Fruit fly (Drosophila melanogaster) whole organism, pupa: ENCODE data around the gene CG7214.

Source experiments
- CG10348 ChIP-seq: fragments of 200-800 bp; sonication (Bioruptor generic); IDR thresholded peaks from 2 replicates; pipeline ENCODE4 v1.3.6; 2022; ENCODE audit warnings: missing biosample characterization, missing genetic modification characterization
- CG12605 ChIP-seq: fragments of 200-800 bp; sonication (Bioruptor generic); IDR thresholded peaks from 2 replicates; pipeline ENCODE4 v1.3.6; 2022; ENCODE audit warnings: missing biosample characterization, missing genetic modification characterization
- CG13204 ChIP-seq: fragments of 200-800 bp; sonication (Bioruptor generic); optimal IDR thresholded peaks from 2 replicates; lab custom pipeline; 2018; ENCODE audit warnings: missing biosample characterization, mild to moderate bottlenecking, missing genetic modification characterization, moderate library complexity
- CG14655 ChIP-seq: fragments of 200-800 bp; sonication (Bioruptor generic); optimal IDR thresholded peaks from 3 replicates; lab custom pipeline; 2017; ENCODE audit warnings: mild to moderate bottlenecking, missing biosample characterization, missing genetic modification reagents, missing genetic modification characterization
- CG15710 ChIP-seq: fragments of 200-800 bp; sonication (Bioruptor generic); optimal IDR thresholded peaks from 2 replicates; lab custom pipeline; 2018; ENCODE audit warnings: missing biosample characterization, mild to moderate bottlenecking, missing genetic modification characterization, moderate library complexity
- CG17806 ChIP-seq: fragments of 200-800 bp; sonication (Bioruptor generic); optimal IDR thresholded peaks from 2 replicates; lab custom pipeline; 2018; ENCODE audit warnings: missing biosample characterization, mild to moderate bottlenecking, missing genetic modification characterization, moderate library complexity
- CG32121 ChIP-seq: fragments of 200-800 bp; sonication (Bioruptor generic); IDR thresholded peaks from 2 replicates; pipeline ENCODE4 v1.3.6; 2022; ENCODE audit warnings: missing biosample characterization, missing genetic modification characterization
- CG34367 ChIP-seq: fragments of 200-800 bp; sonication (Bioruptor generic); optimal IDR thresholded peaks from 2 replicates; lab custom pipeline; 2018; ENCODE audit warnings: missing biosample characterization, mild to moderate bottlenecking, missing genetic modification characterization
- CG4496 ChIP-seq: fragments of 200-800 bp; sonication (Bioruptor generic); IDR thresholded peaks from 3 replicates; pipeline ENCODE4 v1.3.6; 2022; ENCODE audit warnings: missing biosample characterization, missing genetic modification characterization
- CG8159 ChIP-seq: fragments of 200-800 bp; sonication (Bioruptor generic); optimal IDR thresholded peaks from 3 replicates; lab custom pipeline; 2018; ENCODE audit warnings: missing biosample characterization, mild to moderate bottlenecking, missing genetic modification characterization, moderate library complexity
- CG8301 ChIP-seq: fragments of 200-800 bp; sonication (Bioruptor generic); optimal IDR thresholded peaks from 2 replicates; lab custom pipeline; 2018; ENCODE audit warnings: missing biosample characterization, mild to moderate bottlenecking, missing genetic modification characterization
- CG9948 ChIP-seq: fragments of 200-800 bp; sonication (Bioruptor generic); optimal IDR thresholded peaks from 2 replicates; lab custom pipeline; 2018; ENCODE audit warnings: missing biosample characterization, mild to moderate bottlenecking, missing genetic modification characterization, moderate library complexity
- D1 ChIP-seq: fragments of 200-800 bp; sonication (Bioruptor generic); optimal IDR thresholded peaks from 2 replicates; lab custom pipeline; 2018; ENCODE audit warnings: missing biosample characterization, mild to moderate bottlenecking, missing genetic modification characterization, moderate library complexity
- EcR ChIP-seq: fragments of 200-800 bp; sonication (Bioruptor generic); optimal IDR thresholded peaks from 3 replicates; lab custom pipeline; 2019; ENCODE audit warnings: missing biosample characterization, missing genetic modification characterization, mild to moderate bottlenecking, moderate library complexity, missing genetic modification reagents
- Ets98B ChIP-seq: fragments of 200-800 bp; sonication (Bioruptor generic); IDR thresholded peaks from 2 replicates; pipeline ENCODE4 v1.3.6; 2022; ENCODE audit warnings: missing biosample characterization, missing genetic modification characterization
- Pif1A ChIP-seq: fragments of 200-800 bp; sonication (Bioruptor generic); optimal IDR thresholded peaks from 3 replicates; lab custom pipeline; 2016; ENCODE audit warnings: missing biosample characterization, missing genetic modification characterization
- Pif1B ChIP-seq: fragments of 200-800 bp; sonication (Bioruptor generic); optimal IDR thresholded peaks from 3 replicates; lab custom pipeline; 2016; ENCODE audit warnings: missing biosample characterization, missing genetic modification characterization
- Snoo ChIP-seq: fragments of 200-800 bp; sonication (Bioruptor generic); optimal IDR thresholded peaks from 3 replicates; lab custom pipeline; 2017; ENCODE audit warnings: missing biosample characterization, mild to moderate bottlenecking, missing genetic modification characterization, inconsistent platforms
- fd96Ca ChIP-seq: fragments of 200-800 bp; sonication (Bioruptor generic); IDR thresholded peaks from 3 replicates; pipeline ENCODE4 v1.3.6; 2022; ENCODE audit warnings: missing biosample characterization, missing genetic modification characterization
- gl ChIP-seq: fragments of 200-800 bp; sonication (Bioruptor generic); optimal IDR thresholded peaks from 2 replicates; lab custom pipeline; 2018; ENCODE audit warnings: missing biosample characterization, mild to moderate bottlenecking, missing genetic modification characterization
- rn ChIP-seq: fragments of 200-800 bp; sonication (Bioruptor generic); IDR thresholded peaks from 2 replicates; pipeline ENCODE4 v1.3.6; 2022; ENCODE audit warnings: missing biosample characterization, missing genetic modification characterization

The CG7214 gene

dm6 chr2L:7744739-7745138 is at the start of gene CG7214:
Gene CG7214 (minus strand): TSS chr2L:7744839.
- TF ChIP-seq D1 (tag; lab: Kevin White, UChicago), result no peak
- no peak for TF ChIP-seq gl (tag; lab: Kevin White, UChicago)
- no peak for TF ChIP-seq rn
- no peak for TF ChIP-seq CG14655 (GFP tag; lab: Kevin White, UChicago)
- TF ChIP-seq CG9948 (tag; lab: Kevin White, UChicago), result no peak
- no peak for TF ChIP-seq CG13204
- no peak for TF ChIP-seq Ets98B (GFP tag; lab: Robert Waterston, UW)

DNA sequence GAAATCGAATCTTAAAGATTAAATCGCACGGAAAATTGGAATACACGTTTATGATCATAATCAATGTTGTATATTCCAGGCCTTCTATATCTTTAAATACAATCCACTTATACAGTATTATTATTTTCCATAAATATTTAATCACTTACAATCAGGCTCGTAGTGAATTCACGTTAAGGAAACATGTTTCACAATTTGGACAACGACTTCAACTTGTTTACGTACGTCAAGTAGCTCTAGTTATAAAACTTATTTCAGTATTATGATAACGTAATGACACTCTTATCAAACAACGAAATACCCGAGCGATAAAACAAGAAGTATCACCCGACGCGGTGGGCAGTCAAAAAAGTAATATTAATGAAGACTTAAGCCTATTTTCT is 46.7 kb upstream of the CG7214 start:
- no peak for TF ChIP-seq D1 (tag; lab: Kevin White, UChicago)
- no peak for TF ChIP-seq CG9948 (tag; lab: Kevin White, UChicago)
- TF ChIP-seq CG8159 (tag; lab: Kevin White, UChicago), result no peak
- no peak for TF ChIP-seq CG14655 (GFP tag; lab: Kevin White, UChicago)
- TF ChIP-seq CG13204, result no peak
- no peak for TF ChIP-seq CG10348 (GFP tag; lab: Robert Waterston, UW)
- TF ChIP-seq CG8301 (tag; lab: Kevin White, UChicago), result no peak
- TF ChIP-seq Snoo (tag; lab: Kevin White, UChicago), result no peak
- TF ChIP-seq Pif1A (GFP tag; lab: Kevin White, UChicago), result no peak
- no peak for TF ChIP-seq Ets98B (GFP tag; lab: Robert Waterston, UW)

DNA sequence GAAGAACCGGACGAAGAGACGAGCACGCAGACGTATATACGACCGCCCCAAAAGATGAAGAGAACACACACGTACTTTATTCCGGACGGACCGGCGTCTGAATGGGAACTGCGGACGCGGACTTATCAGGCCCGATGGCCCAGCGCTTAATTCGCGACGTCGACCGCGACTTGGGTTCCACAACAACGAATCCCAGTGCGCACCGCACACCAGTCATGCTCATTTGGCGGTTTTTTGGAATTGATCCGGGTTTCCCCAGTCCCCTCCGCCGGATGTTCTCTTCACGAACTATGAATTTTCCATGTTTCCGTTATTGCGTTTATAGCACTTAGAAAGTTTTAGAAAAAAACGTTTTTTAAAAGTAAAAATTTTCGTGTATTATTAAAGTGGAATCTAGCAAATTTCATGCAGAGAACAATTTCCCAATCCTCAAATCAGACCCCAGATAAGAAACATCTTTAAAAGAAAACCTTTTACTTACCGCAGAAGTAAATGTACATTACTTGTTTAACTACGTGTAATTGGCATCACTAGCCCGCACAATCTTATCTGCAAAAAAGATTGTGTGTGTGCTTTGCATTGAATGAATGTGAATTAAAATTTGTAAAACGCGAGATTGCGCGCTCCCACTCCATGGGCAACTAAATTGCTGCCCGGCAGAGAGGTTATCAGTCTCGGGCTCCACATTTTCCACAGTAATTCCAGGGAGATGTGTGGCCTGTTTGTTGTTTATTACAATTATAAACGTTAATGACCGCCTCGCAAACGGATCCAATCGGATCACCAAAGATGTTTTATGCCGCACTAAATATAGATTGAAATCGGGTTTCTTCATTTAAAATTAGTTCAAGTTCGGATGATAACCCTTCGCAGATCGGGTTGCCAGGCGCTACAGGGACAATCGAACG is 46.1 kb upstream of the CG7214 start, which contains the start of gene CG7149:
CG7149 (minus strand) TSS at position 110 of the 908 bp plus-strand sequence.
- peak; percentile 25 for TF ChIP-seq Snoo (tag; lab: Kevin White, UChicago)
- no peak for TF ChIP-seq CG32121 (GFP tag; lab: Robert Waterston, UW)
- TF ChIP-seq CG14655 (GFP tag; lab: Kevin White, UChicago), result peak; percentile 20
- TF ChIP-seq CG34367 (tag; lab: Kevin White, UChicago), result no peak
- TF ChIP-seq CG13204, result peak; percentile 67
- peak; percentile 37; the same call in 1 of the 3 replicates for TF ChIP-seq CG4496 (GFP tag; lab: Robert Waterston, UW)
- TF ChIP-seq CG12605, result 0 out of 2 replicates have a peak, but pooled peaks have one; percentile 11
- TF ChIP-seq CG9948 (tag; lab: Kevin White, UChicago), result no peak
- no peak for TF ChIP-seq CG15710
- no peak for TF ChIP-seq D1 (tag; lab: Kevin White, UChicago)
- TF ChIP-seq CG8159 (tag; lab: Kevin White, UChicago), result peak; percentile 46
- TF ChIP-seq Pif1A (GFP tag; lab: Kevin White, UChicago), result no peak
- TF ChIP-seq EcR (GFP tag; lab: Kevin White, UChicago), result peak; percentile 52
- TF ChIP-seq Pif1B (GFP tag; lab: Kevin White, UChicago), result no peak
- peak; percentile 13; the same call in 1 of the 3 replicates for TF ChIP-seq fd96Ca (GFP tag; lab: Robert Waterston, UW)
- no peak for TF ChIP-seq rn
- no peak for TF ChIP-seq CG8301 (tag; lab: Kevin White, UChicago)
- TF ChIP-seq CG17806 (tag; lab: Kevin White, UChicago), result no peak
- no peak; the same call in 1 of the 2 replicates for TF ChIP-seq Ets98B (GFP tag; lab: Robert Waterston, UW)
- no peak for TF ChIP-seq CG10348 (GFP tag; lab: Robert Waterston, UW)
- TF ChIP-seq gl (tag; lab: Kevin White, UChicago), result no peak
- TF ChIP-seq, all 21 proteins: peak for 8

DNA sequence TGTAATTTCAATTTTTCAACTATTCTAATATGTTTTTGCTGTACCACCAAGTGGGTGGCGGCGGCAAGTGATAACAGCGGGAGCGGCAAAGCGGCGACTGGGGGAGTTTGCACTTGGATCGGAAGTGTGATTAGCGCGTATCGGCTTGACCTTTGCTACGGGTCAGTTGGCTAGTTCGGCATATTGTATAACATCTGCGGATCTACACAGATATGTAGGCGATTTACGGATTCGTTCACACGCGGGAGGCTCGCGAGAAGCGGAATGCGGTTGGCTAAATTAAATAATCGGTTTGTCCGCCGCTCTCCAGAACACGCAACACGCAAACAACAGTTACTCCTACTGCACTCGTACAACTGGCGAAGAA is 45.4 kb upstream of the CG7214 start:
- TF ChIP-seq CG13204, result no peak
- no peak for TF ChIP-seq Ets98B (GFP tag; lab: Robert Waterston, UW)
- TF ChIP-seq CG12605, result no peak
- no peak for TF ChIP-seq Pif1B (GFP tag; lab: Kevin White, UChicago)
- no peak for TF ChIP-seq gl (tag; lab: Kevin White, UChicago)

DNA sequence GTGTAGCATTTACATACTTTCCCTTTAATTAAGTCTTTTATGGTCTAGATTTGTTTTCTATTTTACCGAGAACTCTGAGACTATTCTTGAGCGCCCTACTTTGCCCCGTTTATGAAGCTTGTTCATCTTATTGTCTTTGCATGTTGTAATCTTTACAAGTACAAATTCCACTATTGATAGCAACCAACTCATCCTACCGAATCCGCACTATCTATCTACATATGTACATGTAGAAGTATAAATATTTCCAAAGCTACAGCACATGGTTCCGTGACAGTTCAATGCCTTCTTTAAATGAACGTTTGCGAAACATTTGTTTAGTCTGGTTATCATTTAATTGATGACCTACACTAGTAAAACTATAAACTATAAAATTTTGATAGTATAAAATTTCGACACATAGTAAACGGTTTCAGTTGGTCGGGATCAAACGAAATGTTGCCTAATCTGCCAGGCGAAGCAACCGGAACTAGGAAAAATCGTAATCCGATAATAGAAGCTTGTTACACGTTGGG is 44.4 kb upstream of the CG7214 start:
- TF ChIP-seq D1 (tag; lab: Kevin White, UChicago) (no peak), Ets98B (GFP tag; lab: Robert Waterston, UW) (peak; percentile 9; the same call in 1 of the 2 replicates), CG9948 (tag; lab: Kevin White, UChicago) (no peak)

dm6 chr2L:7782788-7783401 is 38.3 kb upstream of the CG7214 start, which contains the start of gene Brd7-9:
Gene Brd7-9 (plus strand): TSS chr2L:7782865.
- TF ChIP-seq rn, result 0 out of 2 replicates have a peak, but pooled peaks have one; percentile 7
- peak; percentile 79 for TF ChIP-seq CG32121 (GFP tag; lab: Robert Waterston, UW)
- TF ChIP-seq CG8159 (tag; lab: Kevin White, UChicago), result peak; percentile 68
- no peak for TF ChIP-seq CG17806 (tag; lab: Kevin White, UChicago)
- TF ChIP-seq CG12605, result peak; percentile 82
- no peak for TF ChIP-seq EcR (GFP tag; lab: Kevin White, UChicago)
- no peak for TF ChIP-seq D1 (tag; lab: Kevin White, UChicago)
- TF ChIP-seq CG15710, result no peak
- TF ChIP-seq gl (tag; lab: Kevin White, UChicago), result peak; percentile 51
- peak; percentile 91 for TF ChIP-seq CG4496 (GFP tag; lab: Robert Waterston, UW)
- TF ChIP-seq Pif1B (GFP tag; lab: Kevin White, UChicago), result peak; percentile 79
- TF ChIP-seq fd96Ca (GFP tag; lab: Robert Waterston, UW), result peak; percentile 74
- peak; percentile 80 for TF ChIP-seq CG8301 (tag; lab: Kevin White, UChicago)
- TF ChIP-seq CG9948 (tag; lab: Kevin White, UChicago), result no peak
- TF ChIP-seq CG13204, result no peak
- TF ChIP-seq CG10348 (GFP tag; lab: Robert Waterston, UW), result no peak
- peak; percentile 59 for TF ChIP-seq CG34367 (tag; lab: Kevin White, UChicago)
- TF ChIP-seq Snoo (tag; lab: Kevin White, UChicago), result no peak
- peak; percentile 80 for TF ChIP-seq CG14655 (GFP tag; lab: Kevin White, UChicago)
- peak; percentile 86 for TF ChIP-seq Ets98B (GFP tag; lab: Robert Waterston, UW)
- peak; percentile 80 for TF ChIP-seq Pif1A (GFP tag; lab: Kevin White, UChicago)
